Worm (Caenorhabditis elegans) whole organism, young adult: ENCODE measurements around the gene unc-58.

Experiments used
- B0019.2 ChIP-seq: fragments of 200-800 bp; sonication (Bioruptor generic); conservative IDR thresholded peaks from 2 replicates; pipeline ENCODE4 v1.3.6; 2022; ENCODE audit warnings: missing genetic modification reagents, missing genetic modification characterization, missing compliant biosample characterization
- C17E4.6 ChIP-seq: fragments of 200-800 bp; sonication (Bioruptor generic); IDR thresholded peaks from 2 replicates; pipeline ENCODE4 v1.3.6; 2022; ENCODE audit warnings: missing genetic modification reagents, missing genetic modification characterization, missing compliant biosample characterization
- F10E7.11 ChIP-seq: sonication (generic microtip); optimal IDR thresholded peaks from 2 replicates; lab custom pipeline; 2017; ENCODE audit warnings: mild to moderate bottlenecking, missing genetic modification characterization, moderate library complexity, missing compliant biosample characterization
- F55B11.4 ChIP-seq: sonication (generic microtip); optimal IDR thresholded peaks from 2 replicates; lab custom pipeline; 2016; ENCODE audit warnings: missing compliant biosample characterization, missing genetic modification characterization, borderline replicate concordance; ENCODE audit not compliant: insufficient read depth
- F57A8.1 ChIP-seq: fragments of 200-800 bp; sonication (Bioruptor generic); optimal IDR thresholded peaks from 2 replicates; lab custom pipeline; 2018; ENCODE audit warnings: mild to moderate bottlenecking, missing genetic modification characterization, moderate library complexity, missing compliant biosample characterization
- Y56A3A.18 ChIP-seq: fragments of 200-800 bp; sonication (Bioruptor generic); IDR thresholded peaks from 2 replicates; pipeline ENCODE4 v1.3.6; 2022; ENCODE audit warnings: missing genetic modification reagents, missing genetic modification characterization, missing compliant biosample characterization
- atf-7 ChIP-seq: sonication (generic microtip); optimal IDR thresholded peaks from 2 replicates; lab custom pipeline; 2017; ENCODE audit warnings: mild to moderate bottlenecking, missing genetic modification characterization, missing compliant biosample characterization
- attf-3 ChIP-seq: fragments of 200-800 bp; sonication (Bioruptor generic); conservative IDR thresholded peaks from 2 replicates; pipeline ENCODE4 v1.3.6; 2022; ENCODE audit warnings: missing genetic modification reagents, missing genetic modification characterization, missing compliant biosample characterization
- attf-5 ChIP-seq: fragments of 200-800 bp; sonication (Bioruptor generic); optimal IDR thresholded peaks from 2 replicates; lab custom pipeline; 2018; ENCODE audit warnings: mild to moderate bottlenecking, missing genetic modification characterization, missing compliant biosample characterization
- bed-2 ChIP-seq: fragments of 200-800 bp; sonication (Bioruptor generic); IDR thresholded peaks from 2 replicates; pipeline ENCODE4 v1.3.6; 2022; ENCODE audit warnings: missing genetic modification reagents, missing genetic modification characterization, missing compliant biosample characterization
- ceh-100 ChIP-seq: fragments of 200-800 bp; sonication (Bioruptor generic); IDR thresholded peaks from 2 replicates; pipeline ENCODE4 v1.3.6; 2022; ENCODE audit warnings: missing genetic modification reagents, missing genetic modification characterization, missing compliant biosample characterization
- ceh-79 ChIP-seq: sonication (generic microtip); optimal IDR thresholded peaks from 2 replicates; lab custom pipeline; 2017; ENCODE audit warnings: mild to moderate bottlenecking, missing genetic modification characterization, missing compliant biosample characterization
- ceh-91 ChIP-seq: fragments of 200-800 bp; sonication (Bioruptor generic); IDR thresholded peaks from 2 replicates; pipeline ENCODE4 v1.3.6; 2022; ENCODE audit warnings: missing genetic modification reagents, missing genetic modification characterization, missing compliant biosample characterization
- efl-1 ChIP-seq: fragments of 150-350 bp; optimal IDR thresholded peaks from 2 replicates; lab custom pipeline; 2014; ENCODE audit warnings: missing biosample characterization, missing genetic modification reagents, missing genetic modification characterization
- egl-44 ChIP-seq: fragments of 200-800 bp; sonication (Bioruptor generic); IDR thresholded peaks from 2 replicates; pipeline ENCODE4 v1.3.6; 2022; ENCODE audit warnings: missing genetic modification reagents, missing genetic modification characterization, missing compliant biosample characterization
- egrh-3 ChIP-seq: fragments of 200-800 bp; sonication (Bioruptor generic); IDR thresholded peaks from 2 replicates; pipeline ENCODE4 v1.3.6; 2022; ENCODE audit warnings: missing genetic modification reagents, missing genetic modification characterization, missing compliant biosample characterization
- fkh-3 ChIP-seq: sonication (generic microtip); optimal IDR thresholded peaks from 2 replicates; lab custom pipeline; 2016; ENCODE audit warnings: mild to moderate bottlenecking, missing genetic modification characterization, missing compliant biosample characterization
- hlh-26 ChIP-seq: fragments of 200-800 bp; sonication (Bioruptor generic); conservative IDR thresholded peaks from 2 replicates; pipeline ENCODE4 v1.3.6; 2022; ENCODE audit warnings: missing genetic modification reagents, missing genetic modification characterization, missing compliant biosample characterization
- hmg-1.2 ChIP-seq: fragments of 200-800 bp; sonication (Bioruptor generic); IDR thresholded peaks from 2 replicates; pipeline ENCODE4 v1.3.6; 2022; ENCODE audit warnings: missing genetic modification reagents, missing genetic modification characterization, missing compliant biosample characterization
- let-526 ChIP-seq: fragments of 200-800 bp; sonication (Bioruptor generic); IDR thresholded peaks from 2 replicates; pipeline ENCODE4 v1.3.6; 2022; ENCODE audit warnings: missing genetic modification reagents, missing genetic modification characterization, missing compliant biosample characterization
- lin-26 ChIP-seq: fragments of 200-800 bp; sonication (Bioruptor generic); IDR thresholded peaks from 2 replicates; pipeline ENCODE4 v1.3.6; 2022; ENCODE audit warnings: missing genetic modification reagents, missing genetic modification characterization, missing compliant biosample characterization
- lin-35 ChIP-seq, 3 experiments: fragments of 150-350 bp in 2 of 3; sonication (generic microtip) in 1 of 3; optimal IDR thresholded peaks; 2 replicates each; lab custom pipeline; 2014 to 2018; ENCODE audit warnings: missing biosample characterization in 3 of 3, missing genetic modification characterization in 3 of 3, missing genetic modification reagents in 3 of 3
- lin-54 ChIP-seq: fragments of 200-800 bp; sonication (Bioruptor generic); optimal IDR thresholded peaks from 2 replicates; lab custom pipeline; 2018; ENCODE audit warnings: mild to moderate bottlenecking, missing genetic modification characterization, missing compliant biosample characterization
- lsy-27 ChIP-seq: sonication (generic microtip); optimal IDR thresholded peaks from 2 replicates; lab custom pipeline; 2017; ENCODE audit warnings: missing genetic modification characterization, mild to moderate bottlenecking, missing compliant biosample characterization, antibody characterized with exemption, missing genotype, borderline replicate concordance; ENCODE audit not compliant: insufficient read depth
- madf-6 ChIP-seq: fragments of 200-800 bp; sonication (Bioruptor generic); IDR thresholded peaks from 2 replicates; pipeline ENCODE4 v1.3.6; 2022; ENCODE audit warnings: missing genetic modification reagents, missing genetic modification characterization, missing compliant biosample characterization
- madf-8 ChIP-seq: fragments of 200-800 bp; sonication (Bioruptor generic); conservative IDR thresholded peaks from 2 replicates; pipeline ENCODE4 v1.3.6; 2022; ENCODE audit warnings: missing genetic modification reagents, missing genetic modification characterization, missing compliant biosample characterization
- nhr-27 ChIP-seq: fragments of 200-800 bp; sonication (Bioruptor generic); optimal IDR thresholded peaks from 2 replicates; lab custom pipeline; 2018; ENCODE audit warnings: mild to moderate bottlenecking, missing genetic modification characterization, moderate library complexity, missing compliant biosample characterization
- rcor-1 ChIP-seq: fragments of 200-800 bp; sonication (Bioruptor generic); IDR thresholded peaks from 2 replicates; pipeline ENCODE4 v1.3.6; 2022; ENCODE audit warnings: missing genetic modification reagents, missing genetic modification characterization, missing compliant biosample characterization
- rec-8 ChIP-seq, 2 experiments: sonication (generic microtip); optimal IDR thresholded peaks; 2 replicates each; lab custom pipeline; 2016; ENCODE audit warnings: mild to moderate bottlenecking in 2 of 2, missing genetic modification characterization in 2 of 2, missing genetic modification reagents in 2 of 2, missing genotype in 2 of 2, missing biosample characterization in 1 of 2, missing compliant biosample characterization in 1 of 2, moderate library complexity in 1 of 2
- repo-1 ChIP-seq: sonication (generic microtip); optimal IDR thresholded peaks from 2 replicates; lab custom pipeline; 2017; ENCODE audit warnings: mild to moderate bottlenecking, missing genetic modification characterization, missing compliant biosample characterization
- sptf-2 ChIP-seq: fragments of 200-800 bp; sonication (Bioruptor generic); optimal IDR thresholded peaks from 2 replicates; lab custom pipeline; 2018; ENCODE audit warnings: mild to moderate bottlenecking, missing genetic modification characterization, missing compliant biosample characterization
- unc-62 ChIP-seq: fragments of 150-350 bp; optimal IDR thresholded peaks from 2 replicates; lab custom pipeline; 2014; ENCODE audit warnings: missing biosample characterization, missing genetic modification reagents, missing genetic modification characterization
- xnd-1 ChIP-seq: sonication (generic microtip); optimal IDR thresholded peaks from 2 replicates; lab custom pipeline; 2016; ENCODE audit warnings: missing genotype, missing genetic modification reagents, missing genetic modification characterization, missing compliant biosample characterization
- ztf-25 ChIP-seq: fragments of 200-800 bp; sonication (Bioruptor generic); IDR thresholded peaks from 2 replicates; pipeline ENCODE4 v1.3.6; 2022; ENCODE audit warnings: missing genetic modification reagents, missing genetic modification characterization, missing compliant biosample characterization
- ztf-28 ChIP-seq: fragments of 200-800 bp; sonication (Bioruptor generic); IDR thresholded peaks from 2 replicates; pipeline ENCODE4 v1.3.6; 2022; ENCODE audit warnings: missing genetic modification reagents, missing genetic modification characterization, missing compliant biosample characterization
- ztf-3 ChIP-seq: fragments of 200-800 bp; sonication (Bioruptor generic); optimal IDR thresholded peaks from 2 replicates; lab custom pipeline; 2018; ENCODE audit warnings: mild to moderate bottlenecking, missing genetic modification characterization, missing compliant biosample characterization
- ztf-6 ChIP-seq: fragments of 200-800 bp; sonication (Bioruptor generic); IDR thresholded peaks from 2 replicates; pipeline ENCODE4 v1.3.6; 2022; ENCODE audit warnings: missing genetic modification reagents, missing genetic modification characterization, missing compliant biosample characterization

The unc-58 gene

ce11 chrX:10084050-10084672 lies 48.8 kb downstream of the unc-58 start, which contains the start of gene W07E11.1 (continued):
- TF ChIP-seq repo-1 (tag; lab: Kevin White, UChicago) (no peak), let-526 (no peak), ztf-28 (GFP tag; lab: Robert Waterston, UW) (no peak), bed-2 (GFP tag; lab: Robert Waterston, UW) (no peak), egrh-3 (GFP tag; lab: Robert Waterston, UW) (no peak), B0019.2 (GFP tag; lab: Robert Waterston, UW) (no peak), unc-62 (GFP tag; lab: Kevin White, UChicago) (peak; percentile 43), ztf-3 (GFP tag; lab: Kevin White, UChicago) (no peak), Y56A3A.18 (GFP tag; lab: Robert Waterston, UW) (no peak), F10E7.11 (no peak), sptf-2 (GFP tag; lab: Kevin White, UChicago) (no peak), attf-5 (no peak)

- TF ChIP-seq rcor-1 = no peak
- TF ChIP-seq efl-1 (GFP tag; lab: Kevin White, UChicago) = peak; percentile 70
- no peak for TF ChIP-seq lin-54
- TF ChIP-seq hmg-1.2 (GFP tag; lab: Robert Waterston, UW) = peak; percentile 85
- no peak for TF ChIP-seq ztf-3 (GFP tag; lab: Kevin White, UChicago)
- no peak for TF ChIP-seq rec-8 (tag; optimal IDR thresholded peaks at IDR 0.05; lab: Kevin White, UChicago)
- TF ChIP-seq egl-44 (GFP tag; lab: Robert Waterston, UW) = no peak
- TF ChIP-seq hlh-26 (GFP tag; lab: Robert Waterston, UW) = no peak
- no peak for TF ChIP-seq atf-7
- 0 out of 2 replicates have a peak, but pooled peaks have one; percentile 26 for TF ChIP-seq madf-8 (GFP tag; lab: Robert Waterston, UW)
- TF ChIP-seq ztf-6 (GFP tag; lab: Robert Waterston, UW) = no peak
- no peak for TF ChIP-seq lin-26 (GFP tag; lab: Robert Waterston, UW)
- TF ChIP-seq ceh-91 (GFP tag; lab: Robert Waterston, UW) = no peak
- TF ChIP-seq attf-3 (GFP tag; lab: Robert Waterston, UW) = no peak
- no peak for TF ChIP-seq C17E4.6
- peak; percentile 67 for TF ChIP-seq madf-6
- TF ChIP-seq lsy-27 = no peak
These were observed 49.7 kb downstream of the unc-58 start for ce11 chrX:10083272-10083671.

- TF ChIP-seq xnd-1 (no peak), fkh-3 (tag; lab: Kevin White, UChicago) (no peak), F55B11.4 (no peak), B0019.2 (GFP tag; lab: Robert Waterston, UW) (no peak), ztf-25 (GFP tag; lab: Robert Waterston, UW) (no peak), F57A8.1 (GFP tag; lab: Kevin White, UChicago) (no peak), ztf-6 (GFP tag; lab: Robert Waterston, UW) (no peak), ceh-100 (GFP tag; lab: Robert Waterston, UW) (no peak), ceh-79 (tag; lab: Kevin White, UChicago) (no peak), lin-35 (GFP tag; optimal IDR thresholded peaks at IDR 0.05; lab: Kevin White, UChicago) (no peak), nhr-27 (tag; lab: Kevin White, UChicago) (no peak), let-526 (no peak)
These were observed 51.9 kb downstream of the unc-58 start for ce11 chrX:10081077-10081476.
